Worm (Caenorhabditis elegans) whole organism, L3 larva: ENCODE results near the gene mec-7.

Experiments
- R02D3.7 ChIP-seq: fragments of 150-350 bp; optimal IDR thresholded peaks from 2 replicates; lab custom pipeline; 2014; ENCODE audit warnings: missing biosample characterization, missing genetic modification characterization
- ZK546.5 ChIP-seq: sonication (generic microtip); optimal IDR thresholded peaks from 2 replicates; lab custom pipeline; 2017; ENCODE audit warnings: missing biosample characterization, missing genetic modification characterization
- aly-2 ChIP-seq: fragments of 150-350 bp; optimal IDR thresholded peaks from 2 replicates; lab custom pipeline; 2014; ENCODE audit warnings: missing biosample characterization, missing genetic modification characterization
- ama-1 ChIP-seq: fragments of 150-350 bp; optimal IDR thresholded peaks from 2 replicates; lab custom pipeline; 2018
- ceh-16 ChIP-seq: sonication (generic microtip); optimal IDR thresholded peaks from 2 replicates; lab custom pipeline; 2017; ENCODE audit warnings: missing biosample characterization, missing genetic modification characterization
- ceh-28 ChIP-seq: fragments of 150-350 bp; optimal IDR thresholded peaks from 2 replicates; lab custom pipeline; 2014; ENCODE audit warnings: missing biosample characterization, missing genetic modification reagents, missing genetic modification characterization
- ceh-82 ChIP-seq: fragments of 150-350 bp; optimal IDR thresholded peaks from 2 replicates; lab custom pipeline; 2014; ENCODE audit warnings: missing biosample characterization, missing genetic modification characterization
- ceh-9 ChIP-seq: sonication (generic microtip); optimal IDR thresholded peaks from 2 replicates; lab custom pipeline; 2018; ENCODE audit warnings: missing biosample characterization, missing genetic modification characterization
- daf-12 ChIP-seq: fragments of 150-350 bp; optimal IDR thresholded peaks from 2 replicates; lab custom pipeline; 2014; ENCODE audit warnings: missing biosample characterization, missing genetic modification reagents, missing genetic modification characterization
- egl-27 ChIP-seq: sonication (generic microtip); optimal IDR thresholded peaks from 4 replicates; lab custom pipeline; 2017; ENCODE audit warnings: missing biosample characterization, missing genetic modification reagents, missing genetic modification characterization
- elt-1 ChIP-seq: fragments of 150-350 bp; optimal IDR thresholded peaks from 2 replicates; lab custom pipeline; 2014; ENCODE audit warnings: missing biosample characterization, missing genetic modification characterization
- elt-2 ChIP-seq: sonication (generic microtip); optimal IDR thresholded peaks from 2 replicates; lab custom pipeline; 2016; ENCODE audit warnings: missing genetic modification reagents, mild to moderate bottlenecking, missing genetic modification characterization, missing compliant biosample characterization
- elt-3 ChIP-seq, 3 experiments: fragments of 150-350 bp in 1 of 3; sonication (generic microtip) in 2 of 3; optimal IDR thresholded peaks; 2 replicates in 2 of 3; 4 replicates in 1 of 3; lab custom pipeline; 2014 to 2017; ENCODE audit warnings: missing biosample characterization in 3 of 3, missing genetic modification characterization in 3 of 3
- eor-1 ChIP-seq, 2 experiments: fragments of 150-350 bp; optimal IDR thresholded peaks; 2 replicates each; lab custom pipeline; 2014 to 2018; ENCODE audit warnings: missing biosample characterization in 2 of 2, missing genetic modification characterization in 2 of 2
- fkh-10 ChIP-seq: sonication (generic microtip); optimal IDR thresholded peaks from 2 replicates; lab custom pipeline; 2017; ENCODE audit warnings: missing biosample characterization, missing genetic modification reagents, missing genetic modification characterization
- fos-1 ChIP-seq: fragments of 150-350 bp; optimal IDR thresholded peaks from 2 replicates; lab custom pipeline; 2014; ENCODE audit warnings: missing biosample characterization, missing genetic modification characterization
- hmg-11 ChIP-seq: sonication (generic microtip); optimal IDR thresholded peaks from 2 replicates; lab custom pipeline; 2016; ENCODE audit warnings: missing genetic modification characterization, missing compliant biosample characterization
- jun-1 ChIP-seq: fragments of 150-350 bp; optimal IDR thresholded peaks from 2 replicates; lab custom pipeline; 2014; ENCODE audit warnings: missing biosample characterization, missing genetic modification reagents, missing genetic modification characterization
- lin-15B ChIP-seq: fragments of 150-350 bp; optimal IDR thresholded peaks from 2 replicates; lab custom pipeline; 2014; ENCODE audit warnings: missing biosample characterization, missing genetic modification characterization
- lin-39 ChIP-seq: fragments of 150-350 bp; optimal IDR thresholded peaks from 2 replicates; lab custom pipeline; 2018; ENCODE audit warnings: missing biosample characterization, missing genetic modification reagents, missing genetic modification characterization
- lsy-12 ChIP-seq: sonication (generic microtip); optimal IDR thresholded peaks from 2 replicates; lab custom pipeline; 2016; ENCODE audit warnings: mild to moderate bottlenecking, missing genetic modification characterization, missing compliant biosample characterization
- mdl-1 ChIP-seq: fragments of 150-350 bp; optimal IDR thresholded peaks from 2 replicates; lab custom pipeline; 2014; ENCODE audit warnings: missing biosample characterization, missing genetic modification characterization
- nfya-1 ChIP-seq: sonication (generic microtip); optimal IDR thresholded peaks from 2 replicates; lab custom pipeline; 2017; ENCODE audit warnings: missing genetic modification characterization, mild to moderate bottlenecking, missing compliant biosample characterization, antibody characterized with exemption, moderate library complexity; ENCODE audit not compliant: insufficient read depth
- nhr-11 ChIP-seq: fragments of 150-350 bp; optimal IDR thresholded peaks from 2 replicates; lab custom pipeline; 2014; ENCODE audit warnings: missing biosample characterization, missing genetic modification characterization
- nhr-12 ChIP-seq: fragments of 150-350 bp; optimal IDR thresholded peaks from 2 replicates; lab custom pipeline; 2014; ENCODE audit warnings: missing biosample characterization, missing genetic modification characterization
- nhr-23 ChIP-seq: fragments of 150-350 bp; optimal IDR thresholded peaks from 2 replicates; lab custom pipeline; 2014; ENCODE audit warnings: missing biosample characterization, missing genetic modification reagents, missing genetic modification characterization
- nhr-237 ChIP-seq: fragments of 150-350 bp; optimal IDR thresholded peaks from 2 replicates; lab custom pipeline; 2014; ENCODE audit warnings: missing biosample characterization, missing genetic modification characterization
- nhr-25 ChIP-seq: sonication (generic microtip); optimal IDR thresholded peaks from 2 replicates; lab custom pipeline; 2017; ENCODE audit warnings: missing biosample characterization, missing genetic modification characterization
- nhr-28 ChIP-seq: fragments of 150-350 bp; optimal IDR thresholded peaks from 2 replicates; lab custom pipeline; 2014; ENCODE audit warnings: missing biosample characterization, missing genetic modification characterization
- nhr-43 ChIP-seq: sonication (generic microtip); optimal IDR thresholded peaks from 2 replicates; lab custom pipeline; 2016; ENCODE audit warnings: mild to moderate bottlenecking, missing genetic modification characterization, missing compliant biosample characterization; ENCODE audit not compliant: poor library complexity, severe bottlenecking
- pha-4 ChIP-seq: fragments of 150-350 bp; optimal IDR thresholded peaks from 2 replicates; lab custom pipeline; 2014; ENCODE audit warnings: missing biosample characterization, missing genetic modification reagents, missing genetic modification characterization
- pqm-1 ChIP-seq: fragments of 150-350 bp; optimal IDR thresholded peaks from 2 replicates; lab custom pipeline; 2017; ENCODE audit warnings: missing biosample characterization, missing genetic modification characterization, inconsistent platforms
- skn-1 ChIP-seq: fragments of 150-350 bp; optimal IDR thresholded peaks from 2 replicates; lab custom pipeline; 2014; ENCODE audit warnings: missing biosample characterization, missing genetic modification characterization
- snpc-4 ChIP-seq: fragments of 150-350 bp; optimal IDR thresholded peaks from 2 replicates; lab custom pipeline; 2014; ENCODE audit warnings: missing biosample characterization, missing genetic modification characterization
- tbx-2 ChIP-seq: sonication (generic microtip); optimal IDR thresholded peaks from 2 replicates; lab custom pipeline; 2016; ENCODE audit warnings: mild to moderate bottlenecking, missing genetic modification characterization, missing compliant biosample characterization
- unc-39 ChIP-seq: sonication (generic microtip); optimal IDR thresholded peaks from 4 replicates; lab custom pipeline; 2017; ENCODE audit warnings: missing biosample characterization, missing genetic modification characterization
- zag-1 ChIP-seq: fragments of 150-350 bp; optimal IDR thresholded peaks from 2 replicates; lab custom pipeline; 2014; ENCODE audit warnings: missing biosample characterization, missing genetic modification characterization
- ztf-4 ChIP-seq: fragments of 150-350 bp; optimal IDR thresholded peaks from 2 replicates; lab custom pipeline; 2014; ENCODE audit warnings: missing biosample characterization, missing genetic modification characterization

Gene mec-7

DNA sequence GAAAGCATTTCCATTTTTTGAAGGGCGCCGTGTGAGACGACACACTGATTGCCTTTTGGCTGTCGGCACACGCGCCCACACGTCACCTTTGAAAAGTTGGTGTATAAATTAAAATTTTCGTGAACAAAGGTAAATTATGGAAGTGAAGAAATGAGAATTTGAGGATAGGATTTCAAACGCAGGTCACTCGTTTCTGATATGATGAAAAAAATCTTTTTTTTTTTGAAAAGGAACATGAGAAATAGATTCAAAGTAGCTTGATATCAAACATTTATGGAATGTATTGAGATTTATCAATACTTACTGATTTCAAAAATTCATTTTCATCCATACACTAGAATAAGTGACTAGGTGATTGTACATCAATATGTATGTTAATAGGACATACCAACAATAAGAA is 41.1 kb upstream of the mec-7 start:
- TF ChIP-seq jun-1 (tag; lab: Kevin White, UChicago) = no peak
- TF ChIP-seq elt-3 (tag; optimal IDR thresholded peaks at IDR 0.05; lab: Kevin White, UChicago) = no peak
- no peak for TF ChIP-seq snpc-4 (tag; lab: Kevin White, UChicago)
- TF ChIP-seq ceh-28 (tag; lab: Kevin White, UChicago) = no peak
- no peak for TF ChIP-seq eor-1 (tag; optimal IDR thresholded peaks at IDR 0.05; lab: Kevin White, UChicago)
- no peak for TF ChIP-seq mdl-1 (tag; lab: Kevin White, UChicago)
- TF ChIP-seq, all 47 proteins: peak for 0

DNA sequence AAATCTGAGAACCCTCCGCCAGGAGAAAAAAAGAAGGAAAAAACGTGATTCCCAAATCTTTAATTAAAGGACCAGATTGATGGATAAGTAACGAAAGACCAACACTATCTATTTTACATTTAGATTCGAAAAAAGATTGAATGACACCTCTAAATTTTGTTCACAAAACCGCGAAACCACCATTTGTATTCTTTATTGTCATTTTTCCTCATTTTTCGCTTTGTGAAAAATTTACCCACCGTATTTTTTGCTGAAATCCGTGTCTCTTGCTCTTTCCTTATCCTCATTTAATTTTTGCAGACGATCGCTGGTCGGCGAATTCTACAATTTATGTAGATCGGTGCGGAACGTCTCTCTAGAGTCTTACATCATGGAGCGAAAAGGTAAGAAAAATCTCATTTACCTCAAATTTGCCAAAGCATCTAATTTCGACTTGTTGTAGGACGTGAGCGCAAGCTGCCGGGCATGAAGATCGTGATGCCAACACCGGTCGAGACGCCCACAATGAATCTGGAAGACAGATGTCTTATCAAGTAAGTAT is 40.0 kb upstream of the mec-7 start, which contains the start of the genes sek-1 and R03G5.6:
sek-1 (plus strand) TSS at position 301 of the 541 bp plus-strand sequence.
R03G5.6 (minus strand) TSS at position 491 of the 541 bp plus-strand sequence.
- TF ChIP-seq ztf-4 (no peak), ama-1 (lab: Kevin White, UChicago) (no peak), fkh-10 (GFP tag; lab: Kevin White, UChicago) (no peak), hmg-11 (tag; lab: Kevin White, UChicago) (no peak), aly-2 (no peak)

DNA sequence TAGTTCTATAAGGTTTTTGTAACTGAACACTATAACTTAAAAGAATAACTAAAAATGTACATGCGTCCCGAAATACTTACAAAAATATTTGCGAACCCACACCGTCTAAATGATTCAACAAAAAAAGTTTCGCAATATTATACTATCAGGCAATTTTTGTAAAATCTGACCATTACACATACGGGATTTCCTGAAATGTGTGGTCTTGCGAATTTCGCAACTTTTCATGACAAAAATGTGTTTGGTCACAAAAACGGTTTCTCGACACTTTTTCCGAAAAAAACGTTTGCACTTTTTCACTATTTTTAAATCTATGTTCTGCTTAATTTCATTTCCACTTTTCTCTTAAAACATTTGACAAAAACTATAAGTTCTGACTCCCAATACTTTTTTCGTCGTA is 38.7 kb upstream of the mec-7 start:
- TF ChIP-seq lin-15B (no peak), ceh-9 (tag; lab: Kevin White, UChicago) (no peak), ceh-82 (no peak), ztf-4 (no peak), ceh-16 (tag; lab: Kevin White, UChicago) (no peak), zag-1 (no peak)
- TF ChIP-seq, all 47 proteins: peak for 0

DNA sequence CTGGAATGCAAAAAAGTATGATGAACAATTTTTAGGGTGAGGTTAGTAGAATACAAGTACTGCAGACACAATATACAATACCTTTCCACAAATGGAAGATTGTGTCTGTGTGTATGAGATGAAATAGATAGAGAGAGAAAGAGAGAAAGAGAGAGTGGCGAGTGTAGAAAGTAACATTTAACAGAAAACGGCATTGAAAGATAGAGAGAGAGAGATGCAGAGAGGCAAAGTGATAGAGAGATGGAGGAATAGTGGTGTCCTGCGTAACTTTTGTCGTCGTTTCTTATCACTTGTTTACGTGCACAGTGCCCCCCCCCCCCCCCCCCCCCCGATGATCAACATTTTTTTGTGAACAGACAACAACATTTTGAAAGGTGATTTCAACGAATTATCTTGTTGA is 38.3 kb upstream of the mec-7 start:
- no peak for TF ChIP-seq R02D3.7
- TF ChIP-seq nhr-25 (tag; lab: Kevin White, UChicago) = peak; percentile 62
- TF ChIP-seq ceh-28 (tag; lab: Kevin White, UChicago) = peak; percentile 77
- TF ChIP-seq jun-1 (tag; lab: Kevin White, UChicago) = peak; percentile 34
- TF ChIP-seq daf-12 (tag; lab: Kevin White, UChicago) = no peak
- no peak for TF ChIP-seq lin-39 (tag; lab: Kevin White, UChicago)
- no peak for TF ChIP-seq ztf-4
- peak; percentile 67 for TF ChIP-seq nhr-23 (tag; lab: Kevin White, UChicago)
- TF ChIP-seq zag-1 = no peak
- TF ChIP-seq pha-4 (tag; lab: Kevin White, UChicago) = peak; percentile 71
- TF ChIP-seq nfya-1 (tag; lab: Kevin White, UChicago) = peak; percentile 21
- peak; percentile 86 for TF ChIP-seq pqm-1 (tag; lab: Kevin White, UChicago)
- no peak for TF ChIP-seq tbx-2 (tag; lab: Kevin White, UChicago)
- TF ChIP-seq nhr-237 (tag; lab: Kevin White, UChicago) = no peak
- peak; percentile 88 for TF ChIP-seq elt-2 (tag; lab: Kevin White, UChicago)

DNA sequence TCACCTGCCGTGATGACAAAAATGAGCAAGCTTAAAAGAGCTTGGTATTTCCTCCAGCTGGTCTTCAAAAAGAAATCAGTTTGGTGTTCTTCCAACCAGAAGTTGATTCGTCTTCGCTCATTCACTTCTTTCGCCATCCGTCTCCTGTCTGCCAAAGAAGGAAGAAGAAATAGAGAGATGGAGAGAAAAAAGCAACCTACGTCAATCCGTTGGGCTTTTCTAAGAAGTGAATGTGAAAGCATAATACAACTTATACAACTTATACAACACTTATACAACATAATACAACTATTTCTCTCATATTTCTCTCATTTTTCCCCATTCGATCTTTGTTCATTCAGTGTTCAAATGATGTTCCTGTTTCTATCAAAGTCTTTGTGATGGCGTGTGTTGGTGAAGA is 34.5 kb upstream of the mec-7 start:
- no peak for TF ChIP-seq pha-4 (tag; lab: Kevin White, UChicago)
- no peak for TF ChIP-seq egl-27 (tag; lab: Kevin White, UChicago)
- no peak for TF ChIP-seq lsy-12 (tag; lab: Kevin White, UChicago)
- peak; percentile 9 for TF ChIP-seq nfya-1 (tag; lab: Kevin White, UChicago)
- TF ChIP-seq, all 47 proteins: peak for 1

DNA sequence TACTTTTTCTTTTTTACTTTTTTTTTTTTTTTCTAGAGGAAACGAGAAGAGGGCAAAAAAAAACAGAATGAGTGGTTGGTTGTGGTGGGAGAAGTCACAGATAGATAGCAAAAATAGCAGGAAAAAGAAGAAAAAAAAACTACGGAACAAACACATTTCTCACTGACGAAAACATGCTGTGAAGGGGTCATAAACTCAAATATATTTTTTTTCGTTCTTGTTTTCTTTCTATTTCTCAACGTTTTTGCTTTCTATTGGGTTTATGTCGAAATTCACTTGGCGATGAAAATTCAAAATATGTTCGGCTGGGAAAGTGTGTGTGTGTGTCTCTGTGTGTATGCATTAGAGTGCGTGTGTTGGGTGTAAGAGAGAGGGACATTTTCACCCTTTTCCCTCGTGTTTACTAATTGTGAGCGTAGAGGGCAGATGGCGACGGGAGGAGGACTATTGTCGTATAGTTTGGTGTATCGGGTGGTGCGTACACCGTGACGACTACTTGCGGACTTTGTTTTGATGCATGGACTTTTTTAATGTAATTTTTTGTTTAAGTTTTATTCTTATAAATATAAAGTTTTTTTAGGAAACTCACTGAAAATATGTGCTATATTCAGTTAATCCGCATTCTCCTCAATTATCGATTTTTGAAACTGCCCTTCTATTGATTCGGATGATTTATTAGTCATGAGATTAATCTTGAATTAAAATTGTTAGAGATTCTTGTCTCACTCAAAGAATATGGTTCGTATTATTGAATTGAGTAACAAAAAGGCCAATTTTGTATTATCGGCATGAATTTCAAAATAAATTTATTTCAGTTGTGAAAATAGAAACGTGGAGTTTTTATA is 33.1 kb upstream of the mec-7 start:
- TF ChIP-seq ama-1 (lab: Kevin White, UChicago) = no peak
- TF ChIP-seq lin-15B = peak; percentile 37
- TF ChIP-seq unc-39 (tag; lab: Kevin White, UChicago) = no peak
- no peak for TF ChIP-seq ZK546.5 (tag; lab: Kevin White, UChicago)
- TF ChIP-seq snpc-4 (tag; lab: Kevin White, UChicago) = peak; percentile 27
- no peak for TF ChIP-seq nhr-23 (tag; lab: Kevin White, UChicago)
- TF ChIP-seq fkh-10 (GFP tag; lab: Kevin White, UChicago) = no peak
- TF ChIP-seq hmg-11 (tag; lab: Kevin White, UChicago) = peak; percentile 84
- no peak for TF ChIP-seq nhr-11 (tag; lab: Kevin White, UChicago)
- peak; percentile 24 for TF ChIP-seq pqm-1 (tag; lab: Kevin White, UChicago)
- TF ChIP-seq ztf-4 = no peak
- peak; percentile 65 for TF ChIP-seq lin-39 (tag; lab: Kevin White, UChicago)
- TF ChIP-seq ceh-82 = no peak
- peak; percentile 58 for TF ChIP-seq nhr-25 (tag; lab: Kevin White, UChicago)
- TF ChIP-seq nhr-28 (tag; lab: Kevin White, UChicago) = no peak
- TF ChIP-seq fos-1 = no peak
- TF ChIP-seq egl-27 (tag; lab: Kevin White, UChicago) = no peak
- TF ChIP-seq aly-2 = no peak
- TF ChIP-seq nhr-12 (tag; lab: Kevin White, UChicago) = no peak
- no peak for TF ChIP-seq nhr-43 (tag; lab: Kevin White, UChicago)
- TF ChIP-seq pha-4 (tag; lab: Kevin White, UChicago) = peak; percentile 80
- no peak for TF ChIP-seq elt-1 (tag; lab: Kevin White, UChicago)
- TF ChIP-seq elt-3 (tag; optimal IDR thresholded peaks at IDR 0.05; lab: Kevin White, UChicago) = no peak
- TF ChIP-seq ceh-9 (tag; lab: Kevin White, UChicago) = no peak
- no peak for TF ChIP-seq skn-1
